In the genomic region with DNA sequence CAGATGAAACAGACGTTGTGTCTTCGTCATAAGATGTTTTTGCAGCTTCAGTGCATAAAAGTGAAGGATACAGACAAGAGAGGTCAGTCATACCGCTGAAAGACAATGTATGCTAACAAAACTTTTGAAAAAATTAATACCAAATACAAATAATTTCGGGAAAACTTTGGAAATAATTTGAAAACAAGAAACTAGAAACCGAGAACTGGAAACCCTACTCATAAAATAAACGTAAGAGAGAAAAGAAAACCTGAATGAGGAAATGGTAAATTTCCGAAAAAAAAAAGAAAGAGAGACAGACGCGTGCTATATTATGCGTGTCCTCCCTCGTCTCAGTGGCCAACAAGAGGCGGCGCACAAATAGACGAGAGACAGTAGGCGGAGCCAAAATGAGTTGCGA, we compare ENCODE assay signal across 2 worm cellular contexts.
TF ChIP-seq lines count a peak whose summit lies in the region.

A gene (minus strand): TSS at position 101 of the 400 bp plus-strand sequence.

TF ChIP-seq in whole organism, L3 larva, 47 proteins besides CTCF, POLR2A, EP300 and RAD21:
- TF ChIP-seq zag-1 (tag; optimal IDR thresholded peaks at IDR 0.05; lab: Kevin White, UChicago) (no peak), nhr-12 (tag; optimal IDR thresholded peaks at IDR 0.05; lab: Kevin White, UChicago) (no peak), ztf-11 (tag; optimal IDR thresholded peaks at IDR 0.05; lab: Kevin White, UChicago) (no peak), ZK546.5 (tag; optimal IDR thresholded peaks at IDR 0.05; lab: Kevin White, UChicago) (no peak), lsy-12 (tag; optimal IDR thresholded peaks at IDR 0.05; lab: Kevin White, UChicago) (no peak), egl-5 (tag; optimal IDR thresholded peaks at IDR 0.05; lab: Kevin White, UChicago) (no peak), ama-1 (optimal IDR thresholded peaks at IDR 0.05; lab: Kevin White, UChicago) (no peak), nfya-1 (tag; optimal IDR thresholded peaks at IDR 0.05; lab: Kevin White, UChicago; ENCODE audit: insufficient read depth) (peak; percentile 51)

TF ChIP-seq in whole organism, mixed stage, embryonic, 35 proteins besides CTCF, POLR2A, EP300 and RAD21:
- TF ChIP-seq bed-3 (GFP tag; optimal IDR thresholded peaks at IDR 0.05; lab: Kevin White, UChicago) (no peak), ces-1 (GFP tag; optimal IDR thresholded peaks at IDR 0.05; lab: Kevin White, UChicago) (peak; percentile 3)
